Worm (Caenorhabditis elegans): ENCODE results near the gene F47D12.3.

DNA sequence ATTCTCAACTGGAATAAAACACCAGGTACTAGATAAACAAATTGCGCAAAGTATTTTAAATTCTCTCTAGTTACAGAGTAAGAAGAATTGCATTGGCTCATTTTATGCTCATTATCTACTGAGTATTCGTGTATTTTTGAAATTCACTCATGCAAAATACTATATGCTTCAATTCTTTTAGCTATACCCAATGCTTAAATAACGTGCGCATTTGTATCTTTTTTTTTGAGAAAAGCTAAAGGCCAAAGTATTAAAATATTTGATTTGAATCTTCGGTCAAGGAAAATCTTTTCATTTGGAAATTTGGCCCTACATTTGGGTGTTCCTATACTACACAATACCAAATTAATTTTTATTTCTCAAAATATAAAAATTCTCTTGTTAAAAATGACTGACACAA is 36.3 kb upstream of the F47D12.3 start, which contains the start of gene srg-4:
- TF ChIP-seq tbx-37 (GFP tag; conservative IDR thresholded peaks at IDR 0.05) (no peak), F13C5.2 (tag; optimal IDR thresholded peaks at IDR 0.05) (no peak), hmg-4 (GFP tag; optimal IDR thresholded peaks at IDR 0.05) (no peak), ama-1 (optimal IDR thresholded peaks at IDR 0.05) (no peak), ets-7 (tag; optimal IDR thresholded peaks at IDR 0.05) (no peak), scrt-1 (GFP tag; IDR thresholded peaks at IDR 0.05) (no peak), flt-1 (GFP tag; IDR thresholded peaks at IDR 0.05) (no peak), pes-1 (GFP tag; IDR thresholded peaks at IDR 0.05) (no peak), hmbx-1 (tag; optimal IDR thresholded peaks at IDR 0.05) (no peak), ceh-36 (tag; optimal IDR thresholded peaks at IDR 0.05) (no peak), aly-1 (tag; optimal IDR thresholded peaks at IDR 0.05) (no peak), tra-4 (tag; optimal IDR thresholded peaks at IDR 0.05) (no peak), B0310.2 (tag; optimal IDR thresholded peaks at IDR 0.05) (no peak), hnd-1 (tag; optimal IDR thresholded peaks at IDR 0.05) (no peak)
